Worm (Caenorhabditis elegans) whole organism, L1 larva: ENCODE results near the gene Y116F11A.6.
A peak's percentile ranks its signal among the peaks of the same experiment; 100 is the strongest.

Experiments used
- F16B12.6 ChIP-seq: fragments of 150-350 bp; optimal IDR thresholded peaks from 2 replicates; lab custom pipeline; 2014; ENCODE audit warnings: missing biosample characterization, missing genetic modification characterization
- Y116A8C.19 ChIP-seq: sonication (generic microtip); optimal IDR thresholded peaks from 2 replicates; lab custom pipeline; 2016; ENCODE audit warnings: missing compliant biosample characterization, missing genetic modification characterization, borderline replicate concordance
- ama-1 ChIP-seq: fragments of 150-350 bp; optimal IDR thresholded peaks from 2 replicates; lab custom pipeline; 2014
- ceh-82 ChIP-seq, 3 experiments: fragments of 150-350 bp in 1 of 3; sonication (generic microtip) in 2 of 3; optimal IDR thresholded peaks; 2 replicates each; lab custom pipeline; 2014 to 2017; ENCODE audit warnings: missing biosample characterization in 3 of 3, missing genetic modification characterization in 3 of 3
- ceh-88 ChIP-seq: fragments of 200-800 bp; sonication (Bioruptor generic); IDR thresholded peaks from 2 replicates; pipeline ENCODE4 v1.3.6; 2022; ENCODE audit warnings: missing genetic modification characterization, missing compliant biosample characterization
- ces-1 ChIP-seq: fragments of 150-350 bp; optimal IDR thresholded peaks from 2 replicates; lab custom pipeline; 2014; ENCODE audit warnings: missing biosample characterization, missing genetic modification reagents, missing genetic modification characterization
- dpl-1 ChIP-seq, 3 experiments: fragments of 150-350 bp in 2 of 3; sonication (generic microtip) in 1 of 3; optimal IDR thresholded peaks; 2 replicates each; lab custom pipeline; 2014 to 2017; ENCODE audit warnings: missing biosample characterization in 3 of 3, missing genetic modification characterization in 3 of 3, missing genetic modification reagents in 3 of 3
- efl-1 ChIP-seq, 4 experiments: fragments of 150-350 bp; optimal IDR thresholded peaks in 3 of 4; peaks in 1 of 4; 1 replicate in 1 of 4; 2 replicates in 3 of 4; lab custom pipeline; 2014; ENCODE audit warnings: missing biosample characterization in 2 of 4, missing genetic modification characterization in 2 of 4, missing genetic modification reagents in 2 of 4
- efl-3 ChIP-seq: fragments of 200-800 bp; sonication (Bioruptor generic); optimal IDR thresholded peaks from 2 replicates; lab custom pipeline; 2018; ENCODE audit warnings: mild to moderate bottlenecking, missing genetic modification characterization, missing compliant biosample characterization
- elt-3 ChIP-seq, 6 experiments: fragments of 150-350 bp in 1 of 6; sonication (generic microtip); optimal IDR thresholded peaks; 2 replicates each; lab custom pipeline; 2017 to 2018; ENCODE audit warnings: missing biosample characterization in 6 of 6, missing genetic modification characterization in 6 of 6, inconsistent platforms in 1 of 6
- fkh-10 ChIP-seq: sonication (generic microtip); optimal IDR thresholded peaks from 2 replicates; lab custom pipeline; 2017; ENCODE audit warnings: missing biosample characterization, missing genetic modification reagents, missing genetic modification characterization
- fkh-4 ChIP-seq: sonication (generic microtip); optimal IDR thresholded peaks from 2 replicates; lab custom pipeline; 2016; ENCODE audit warnings: missing compliant biosample characterization, missing genetic modification characterization, borderline replicate concordance
- fkh-8 ChIP-seq: sonication (generic microtip); optimal IDR thresholded peaks from 2 replicates; lab custom pipeline; 2016; ENCODE audit warnings: mild to moderate bottlenecking, missing genetic modification characterization, missing compliant biosample characterization
- grh-1 ChIP-seq: fragments of 200-800 bp; sonication (Bioruptor generic); IDR thresholded peaks from 2 replicates; pipeline ENCODE4 v1.3.6; 2022; ENCODE audit warnings: missing genetic modification reagents, missing genetic modification characterization, missing compliant biosample characterization
- hlh-4 ChIP-seq: sonication (generic microtip); optimal IDR thresholded peaks from 2 replicates; lab custom pipeline; 2016; ENCODE audit warnings: mild to moderate bottlenecking, missing genetic modification characterization, missing compliant biosample characterization
- hpl-2 ChIP-seq: fragments of 150-350 bp; optimal IDR thresholded peaks from 2 replicates; lab custom pipeline; 2014; ENCODE audit warnings: missing biosample characterization, missing genetic modification reagents, missing genetic modification characterization
- isw-1 ChIP-seq: fragments of 200-800 bp; sonication (Bioruptor generic); IDR thresholded peaks from 2 replicates; pipeline ENCODE4 v1.3.6; 2022; ENCODE audit warnings: missing genetic modification characterization, missing compliant biosample characterization
- lin-35 ChIP-seq, 2 experiments: fragments of 150-350 bp; optimal IDR thresholded peaks; 2 replicates each; lab custom pipeline; 2014; ENCODE audit warnings: missing biosample characterization in 2 of 2, missing genetic modification characterization in 2 of 2, missing genetic modification reagents in 2 of 2
- lin-39 ChIP-seq: fragments of 150-350 bp; optimal IDR thresholded peaks from 2 replicates; lab custom pipeline; 2014; ENCODE audit warnings: missing biosample characterization, missing genetic modification reagents, missing genetic modification characterization
- mab-9 ChIP-seq: fragments of 200-800 bp; sonication (Bioruptor generic); IDR thresholded peaks from 2 replicates; pipeline ENCODE4 v1.3.6; 2022; ENCODE audit warnings: missing genetic modification reagents, missing genetic modification characterization, missing compliant biosample characterization
- mdl-1 ChIP-seq, 2 experiments: fragments of 150-350 bp; optimal IDR thresholded peaks; 2 replicates each; lab custom pipeline; 2014 to 2017; ENCODE audit warnings: missing biosample characterization in 2 of 2, missing genetic modification characterization in 2 of 2, inconsistent platforms in 1 of 2
- mef-2 ChIP-seq: fragments of 150-350 bp; optimal IDR thresholded peaks from 2 replicates; lab custom pipeline; 2014; ENCODE audit warnings: missing biosample characterization, missing genetic modification characterization
- nhr-11 ChIP-seq: fragments of 150-350 bp; optimal IDR thresholded peaks from 2 replicates; lab custom pipeline; 2014; ENCODE audit warnings: missing biosample characterization, missing genetic modification characterization
- nhr-20 ChIP-seq: sonication (generic microtip); optimal IDR thresholded peaks from 2 replicates; lab custom pipeline; 2016; ENCODE audit warnings: mild to moderate bottlenecking, missing genetic modification characterization, missing compliant biosample characterization
- nhr-28 ChIP-seq: fragments of 150-350 bp; optimal IDR thresholded peaks from 2 replicates; lab custom pipeline; 2014; ENCODE audit warnings: missing biosample characterization, missing genetic modification characterization
- nhr-47 ChIP-seq: sonication (generic microtip); optimal IDR thresholded peaks from 2 replicates; lab custom pipeline; 2016; ENCODE audit warnings: mild to moderate bottlenecking, missing genetic modification characterization, moderate library complexity, missing compliant biosample characterization
- nhr-71 ChIP-seq: sonication (generic microtip); optimal IDR thresholded peaks from 2 replicates; lab custom pipeline; 2016; ENCODE audit warnings: mild to moderate bottlenecking, missing genetic modification characterization, moderate library complexity, missing compliant biosample characterization
- nhr-85 ChIP-seq: sonication (generic microtip); peaks from one replicate; lab custom pipeline; 2016; ENCODE audit warnings: missing genetic modification characterization, inconsistent platforms, missing compliant biosample characterization
- nhr-90 ChIP-seq: sonication (generic microtip); optimal IDR thresholded peaks from 2 replicates; lab custom pipeline; 2016; ENCODE audit warnings: mild to moderate bottlenecking, missing genetic modification characterization, missing compliant biosample characterization; ENCODE audit not compliant: poor library complexity
- pag-3 ChIP-seq: sonication (generic microtip); optimal IDR thresholded peaks from 2 replicates; lab custom pipeline; 2017; ENCODE audit warnings: missing genetic modification characterization, mild to moderate bottlenecking, missing compliant biosample characterization, antibody characterized with exemption, borderline replicate concordance; ENCODE audit not compliant: insufficient read depth
- snpc-4 ChIP-seq: fragments of 150-350 bp; optimal IDR thresholded peaks from 2 replicates; lab custom pipeline; 2014; ENCODE audit warnings: missing biosample characterization, missing genetic modification characterization
- sox-4 ChIP-seq: sonication (generic microtip); optimal IDR thresholded peaks from 2 replicates; lab custom pipeline; 2016; ENCODE audit warnings: missing genetic modification characterization, missing compliant biosample characterization
- sptf-1 ChIP-seq: fragments of 150-350 bp; optimal IDR thresholded peaks from 2 replicates; lab custom pipeline; 2014; ENCODE audit warnings: missing biosample characterization, missing genetic modification characterization
- sup-37 ChIP-seq: fragments of 200-800 bp; sonication (Bioruptor generic); optimal IDR thresholded peaks from 2 replicates; lab custom pipeline; 2018; ENCODE audit warnings: mild to moderate bottlenecking, missing genetic modification characterization, missing compliant biosample characterization
- swsn-7 ChIP-seq: sonication (generic microtip); optimal IDR thresholded peaks from 2 replicates; lab custom pipeline; 2016; ENCODE audit warnings: missing genetic modification characterization, missing compliant biosample characterization
- tbx-2 ChIP-seq: sonication (generic microtip); optimal IDR thresholded peaks from 2 replicates; lab custom pipeline; 2016; ENCODE audit warnings: missing genetic modification characterization, missing compliant biosample characterization
- unc-130 ChIP-seq: fragments of 150-350 bp; optimal IDR thresholded peaks from 2 replicates; lab custom pipeline; 2017; ENCODE audit warnings: missing biosample characterization, missing genetic modification characterization, inconsistent platforms
- unc-30 ChIP-seq: sonication (generic microtip); optimal IDR thresholded peaks from 2 replicates; lab custom pipeline; 2017; ENCODE audit warnings: missing biosample characterization, missing genetic modification characterization
- unc-62 ChIP-seq: fragments of 150-350 bp; optimal IDR thresholded peaks from 2 replicates; lab custom pipeline; 2014; ENCODE audit warnings: missing biosample characterization, missing genetic modification reagents, missing genetic modification characterization
- unc-86 ChIP-seq: sonication (generic microtip); optimal IDR thresholded peaks from 2 replicates; lab custom pipeline; 2016; ENCODE audit warnings: missing genetic modification characterization, missing compliant biosample characterization
- unc-98 ChIP-seq: fragments of 200-800 bp; sonication (Bioruptor generic); IDR thresholded peaks from 2 replicates; pipeline ENCODE4 v1.3.6; 2022; ENCODE audit warnings: missing genetic modification characterization, missing compliant biosample characterization
- zip-4 ChIP-seq: fragments of 200-800 bp; sonication (Bioruptor generic); optimal IDR thresholded peaks from 2 replicates; lab custom pipeline; 2018; ENCODE audit warnings: mild to moderate bottlenecking, missing genetic modification characterization, moderate library complexity, missing compliant biosample characterization
- ztf-4 ChIP-seq: fragments of 150-350 bp; optimal IDR thresholded peaks from 2 replicates; lab custom pipeline; 2014; ENCODE audit warnings: missing biosample characterization, missing genetic modification characterization

Y116F11A.6 gene

ce11 chrV:19743794-19744193 is 24.4 kb downstream of the Y116F11A.6 start:
- TF ChIP-seq ama-1 (lab: Kevin White, UChicago) (no peak), ceh-88 (GFP tag; lab: Robert Waterston, UW) (no peak), nhr-28 (tag; lab: Kevin White, UChicago) (no peak), mdl-1 (tag; optimal IDR thresholded peaks at IDR 0.05; lab: Kevin White, UChicago) (no peak), nhr-85 (tag; lab: Kevin White, UChicago) (peak; percentile 11), grh-1 (GFP tag; lab: Robert Waterston, UW) (no peak), F16B12.6 (tag; lab: Kevin White, UChicago) (no peak), zip-4 (no peak), sptf-1 (tag; lab: Kevin White, UChicago) (no peak)

- TF ChIP-seq unc-62 (GFP tag; lab: Kevin White, UChicago) (no peak), nhr-20 (tag; lab: Kevin White, UChicago) (no peak), nhr-90 (tag; lab: Kevin White, UChicago) (no peak)
Observed at ce11 chrV:19744210-19744609, 24.9 kb downstream of the Y116F11A.6 start.

ce11 chrV:19745852-19746251 is 26.5 kb downstream of the Y116F11A.6 start, which contains the start of gene W04E12.5:
Gene W04E12.5 (plus strand): TSS chrV:19746152.
- TF ChIP-seq hpl-2 = no peak
- TF ChIP-seq nhr-71 (tag; lab: Kevin White, UChicago) = no peak
- no peak for TF ChIP-seq sox-4 (tag; lab: Kevin White, UChicago)
- TF ChIP-seq ceh-82 (tag; optimal IDR thresholded peaks at IDR 0.05; lab: Kevin White, UChicago) = no peak
- TF ChIP-seq elt-3 (tag; optimal IDR thresholded peaks at IDR 0.05; lab: Kevin White, UChicago) = no peak
- no peak for TF ChIP-seq lin-35 (GFP tag; optimal IDR thresholded peaks at IDR 0.05; lab: Kevin White, UChicago)
- TF ChIP-seq unc-98 (GFP tag; lab: Robert Waterston, UW) = no peak
- TF ChIP-seq ztf-4 (tag; lab: Kevin White, UChicago) = no peak
- no peak for TF ChIP-seq nhr-11 (tag; lab: Kevin White, UChicago)
- no peak for TF ChIP-seq fkh-8 (tag; lab: Kevin White, UChicago)
- no peak for TF ChIP-seq mab-9 (GFP tag; lab: Robert Waterston, UW)
- no peak for TF ChIP-seq dpl-1 (GFP tag; optimal IDR thresholded peaks at IDR 0.05; lab: Kevin White, UChicago)
- TF ChIP-seq pag-3 (tag; lab: Kevin White, UChicago) = no peak
- no peak for TF ChIP-seq swsn-7 (tag; lab: Kevin White, UChicago)
- TF ChIP-seq fkh-4 (tag; lab: Kevin White, UChicago) = no peak
- no peak for TF ChIP-seq unc-30 (tag; lab: Kevin White, UChicago)

ce11 chrV:19747144-19747543 is 27.8 kb downstream of the Y116F11A.6 start:
- no peak for TF ChIP-seq grh-1 (GFP tag; lab: Robert Waterston, UW)
- TF ChIP-seq F16B12.6 (tag; lab: Kevin White, UChicago) = no peak
- TF ChIP-seq snpc-4 (tag; lab: Kevin White, UChicago) = no peak
- TF ChIP-seq isw-1 (GFP tag; lab: Robert Waterston, UW) = no peak
- no peak for TF ChIP-seq sup-37 (GFP tag; lab: Kevin White, UChicago)
- TF ChIP-seq ces-1 (GFP tag; lab: Kevin White, UChicago) = no peak
- TF ChIP-seq fkh-10 (GFP tag; lab: Kevin White, UChicago) = no peak
- no peak for TF ChIP-seq mdl-1 (tag; optimal IDR thresholded peaks at IDR 0.05; lab: Kevin White, UChicago)
- TF ChIP-seq efl-3 (GFP tag; lab: Kevin White, UChicago) = no peak
- TF ChIP-seq tbx-2 (tag; lab: Kevin White, UChicago) = no peak
- no peak for TF ChIP-seq unc-130 (tag; lab: Kevin White, UChicago)
- no peak for TF ChIP-seq Y116A8C.19 (tag; lab: Kevin White, UChicago)
- TF ChIP-seq unc-86 (tag; lab: Kevin White, UChicago) = no peak
- no peak for TF ChIP-seq efl-1 (optimal IDR thresholded peaks at IDR 0.05; lab: Kevin White, UChicago)
- no peak for TF ChIP-seq efl-1 (GFP tag; optimal IDR thresholded peaks at IDR 0.05 in 1 of 2; lab: Kevin White, UChicago)
- TF ChIP-seq lin-39 (tag; lab: Kevin White, UChicago) = no peak
- no peak for TF ChIP-seq hlh-4
- TF ChIP-seq nhr-47 (tag; lab: Kevin White, UChicago) = no peak
- TF ChIP-seq nhr-28 (tag; lab: Kevin White, UChicago) = no peak
- no peak for TF ChIP-seq mef-2 (tag; lab: Kevin White, UChicago)
